Fruit fly (Drosophila melanogaster) whole organism, embryonic: Measurements from ENCODE around the gene CG7806.

Experiments used
- CG10366 ChIP-seq: fragments of 200-800 bp; sonication (Bioruptor generic); IDR thresholded peaks from 2 replicates; pipeline ENCODE4 v1.3.6; 2022; ENCODE audit warnings: missing biosample characterization, missing genetic modification characterization
- CG10959 ChIP-seq: fragments of 200-800 bp; sonication (Bioruptor generic); IDR thresholded peaks from 2 replicates; pipeline ENCODE4 v1.3.6; 2022; ENCODE audit warnings: missing biosample characterization, missing genetic modification characterization
- CG10979 ChIP-seq: fragments of 200-800 bp; sonication (Bioruptor generic); optimal IDR thresholded peaks from 2 replicates; lab custom pipeline; 2018; ENCODE audit warnings: missing biosample characterization, mild to moderate bottlenecking, missing genetic modification characterization, moderate library complexity
- CG11560 ChIP-seq: fragments of 200-800 bp; sonication (Bioruptor generic); IDR thresholded peaks from 3 replicates; pipeline ENCODE4 v1.3.6; 2022; ENCODE audit warnings: missing biosample characterization, missing genetic modification characterization
- CG12155 ChIP-seq: fragments of 200-800 bp; sonication (Bioruptor generic); optimal IDR thresholded peaks from 3 replicates; lab custom pipeline; 2016; ENCODE audit warnings: missing biosample characterization, missing genetic modification characterization
- CG12744 ChIP-seq: fragments of 200-800 bp; sonication (Bioruptor generic); optimal IDR thresholded peaks from 2 replicates; lab custom pipeline; 2016; ENCODE audit warnings: missing biosample characterization, missing genetic modification characterization
- CG14050 ChIP-seq: fragments of 200-800 bp; sonication (Bioruptor generic); IDR thresholded peaks from 3 replicates; pipeline ENCODE4 v1.3.6; 2022; ENCODE audit warnings: missing biosample characterization, missing genetic modification characterization
- CG1529 ChIP-seq: fragments of 200-800 bp; sonication (Bioruptor generic); optimal IDR thresholded peaks from 3 replicates; lab custom pipeline; 2018; ENCODE audit warnings: missing biosample characterization, missing genetic modification characterization
- CG18476 ChIP-seq: fragments of 200-800 bp; sonication (Bioruptor generic); optimal IDR thresholded peaks from 2 replicates; lab custom pipeline; 2016; ENCODE audit warnings: missing biosample characterization, mild to moderate bottlenecking, missing genetic modification characterization
- CG18619 ChIP-seq: fragments of 200-800 bp; sonication (Bioruptor generic); optimal IDR thresholded peaks from 3 replicates; lab custom pipeline; 2017; ENCODE audit warnings: missing biosample characterization, mild to moderate bottlenecking, missing genetic modification characterization
- CG2199 ChIP-seq: fragments of 200-800 bp; sonication (Bioruptor generic); IDR thresholded peaks from 3 replicates; pipeline ENCODE4 v1.3.6; 2022; ENCODE audit warnings: missing biosample characterization, missing genetic modification characterization
- CG2889 ChIP-seq: fragments of 200-800 bp; sonication (Bioruptor generic); IDR thresholded peaks from 3 replicates; pipeline ENCODE4 v1.3.6; 2022; ENCODE audit warnings: missing biosample characterization, missing genetic modification characterization
- CG4424 ChIP-seq: fragments of 200-800 bp; sonication (Bioruptor generic); optimal IDR thresholded peaks from 3 replicates; lab custom pipeline; 2016; ENCODE audit warnings: missing biosample characterization, missing genetic modification characterization
- CG4820 ChIP-seq: fragments of 200-800 bp; sonication (Bioruptor generic); optimal IDR thresholded peaks from 3 replicates; lab custom pipeline; 2016; ENCODE audit warnings: missing biosample characterization, missing genetic modification characterization
- CG5180 ChIP-seq: fragments of 200-800 bp; sonication (Bioruptor generic); optimal IDR thresholded peaks from 3 replicates; lab custom pipeline; 2017; ENCODE audit warnings: missing biosample characterization, missing genetic modification characterization, mild to moderate bottlenecking, moderate library complexity, missing genetic modification reagents
- CG6654 ChIP-seq: fragments of 200-800 bp; sonication (Bioruptor generic); optimal IDR thresholded peaks from 2 replicates; lab custom pipeline; 2017; ENCODE audit warnings: missing biosample characterization, mild to moderate bottlenecking, missing genetic modification characterization
- CG6683 ChIP-seq: fragments of 200-800 bp; sonication (Bioruptor generic); optimal IDR thresholded peaks from 2 replicates; lab custom pipeline; 2017; ENCODE audit warnings: missing biosample characterization, mild to moderate bottlenecking, missing genetic modification characterization, missing genetic modification reagents
- CG6765 ChIP-seq: fragments of 200-800 bp; sonication (Bioruptor generic); optimal IDR thresholded peaks from 3 replicates; lab custom pipeline; 2017; ENCODE audit warnings: missing biosample characterization, mild to moderate bottlenecking, missing genetic modification characterization
- CG6791 ChIP-seq: fragments of 200-800 bp; sonication (Bioruptor generic); IDR thresholded peaks from 3 replicates; pipeline ENCODE4 v1.3.6; 2022; ENCODE audit warnings: missing biosample characterization, missing genetic modification characterization; ENCODE audit not compliant: partially characterized antibody
- CG7372 ChIP-seq: fragments of 200-800 bp; sonication (Bioruptor generic); IDR thresholded peaks from 2 replicates; pipeline ENCODE4 v1.3.6; 2022; ENCODE audit warnings: missing biosample characterization, missing genetic modification characterization
- CG8089 ChIP-seq: fragments of 200-800 bp; sonication (Bioruptor generic); optimal IDR thresholded peaks from 3 replicates; lab custom pipeline; 2016; ENCODE audit warnings: missing biosample characterization, missing genetic modification characterization
- CG9876 ChIP-seq: fragments of 200-800 bp; sonication (Bioruptor generic); optimal IDR thresholded peaks from 2 replicates; lab custom pipeline; 2016; ENCODE audit warnings: missing biosample characterization, missing genetic modification characterization
- CHES-1-like ChIP-seq: fragments of 200-800 bp; sonication (Bioruptor generic); optimal IDR thresholded peaks from 2 replicates; lab custom pipeline; 2016; ENCODE audit warnings: missing biosample characterization, missing genetic modification characterization
- Chrac-16 ChIP-seq: fragments of 200-800 bp; sonication (Bioruptor generic); optimal IDR thresholded peaks from 3 replicates; lab custom pipeline; 2016; ENCODE audit warnings: missing biosample characterization, missing genetic modification characterization
- Dp ChIP-seq: fragments of 200-800 bp; sonication (Bioruptor generic); optimal IDR thresholded peaks from 2 replicates; lab custom pipeline; 2018; ENCODE audit warnings: missing biosample characterization, mild to moderate bottlenecking, missing genetic modification characterization, moderate library complexity
- Ets97D ChIP-seq: fragments of 200-800 bp; sonication (Bioruptor generic); optimal IDR thresholded peaks from 3 replicates; lab custom pipeline; 2016; ENCODE audit warnings: missing biosample characterization, missing genetic modification characterization
- Fer2 ChIP-seq: fragments of 200-800 bp; sonication (Bioruptor generic); optimal IDR thresholded peaks from 2 replicates; lab custom pipeline; 2018; ENCODE audit warnings: missing biosample characterization, mild to moderate bottlenecking, missing genetic modification characterization, moderate library complexity
- GATAe ChIP-seq: fragments of 200-800 bp; sonication (Bioruptor generic); conservative IDR thresholded peaks from 2 replicates; pipeline ENCODE4 v1.3.6; 2022; ENCODE audit warnings: missing biosample characterization, missing genetic modification characterization
- HmgD ChIP-seq: fragments of 200-800 bp; sonication (Bioruptor generic); optimal IDR thresholded peaks from 3 replicates; lab custom pipeline; 2016; ENCODE audit warnings: missing biosample characterization, missing genetic modification characterization
- Hr3 ChIP-seq: fragments of 200-800 bp; sonication (Bioruptor generic); optimal IDR thresholded peaks from 3 replicates; lab custom pipeline; 2016; ENCODE audit warnings: missing biosample characterization, missing genetic modification characterization
- Lhr ChIP-seq: fragments of 200-800 bp; sonication (Bioruptor generic); optimal IDR thresholded peaks from 3 replicates; lab custom pipeline; 2017; ENCODE audit warnings: mild to moderate bottlenecking, missing biosample characterization, missing genetic modification reagents, missing genetic modification characterization
- MTF-1 ChIP-seq: fragments of 200-800 bp; sonication (Bioruptor generic); optimal IDR thresholded peaks from 2 replicates; lab custom pipeline; 2018; ENCODE audit warnings: missing biosample characterization, mild to moderate bottlenecking, missing genetic modification characterization, borderline replicate concordance
- Nf-YB ChIP-seq: fragments of 200-800 bp; sonication (Bioruptor generic); optimal IDR thresholded peaks from 3 replicates; lab custom pipeline; 2019; ENCODE audit warnings: missing biosample characterization, mild to moderate bottlenecking, missing genetic modification characterization, moderate library complexity
- PHDP ChIP-seq: fragments of 200-800 bp; sonication (Bioruptor generic); optimal IDR thresholded peaks from 3 replicates; lab custom pipeline; 2018; ENCODE audit warnings: missing biosample characterization, mild to moderate bottlenecking, missing genetic modification characterization, moderate library complexity
- aop ChIP-seq: fragments of 200-800 bp; sonication (Bioruptor generic); IDR thresholded peaks from 2 replicates; pipeline ENCODE4 v1.3.6; 2022; ENCODE audit warnings: missing biosample characterization, missing genetic modification characterization
- ase ChIP-seq: fragments of 200-800 bp; sonication (Bioruptor generic); IDR thresholded peaks from 3 replicates; pipeline ENCODE4 v1.3.6; 2022; ENCODE audit warnings: missing biosample characterization, missing genetic modification characterization
- az2 ChIP-seq: fragments of 200-800 bp; sonication (Bioruptor generic); optimal IDR thresholded peaks from 3 replicates; lab custom pipeline; 2016; ENCODE audit warnings: missing biosample characterization, missing genetic modification characterization
- bbx ChIP-seq: fragments of 200-800 bp; sonication (Bioruptor generic); IDR thresholded peaks from 2 replicates; pipeline ENCODE4 v1.3.6; 2022; ENCODE audit warnings: missing biosample characterization, missing genetic modification characterization; ENCODE audit not compliant: partially characterized antibody
- bigmax ChIP-seq: fragments of 200-800 bp; sonication (Bioruptor generic); optimal IDR thresholded peaks from 2 replicates; lab custom pipeline; 2018; ENCODE audit warnings: missing biosample characterization, mild to moderate bottlenecking, missing genetic modification characterization
- croc ChIP-seq: fragments of 200-800 bp; sonication (Bioruptor generic); conservative IDR thresholded peaks from 3 replicates; pipeline ENCODE4 v1.3.6; 2022; ENCODE audit warnings: missing biosample characterization, missing genetic modification characterization
- fd3F ChIP-seq: fragments of 200-800 bp; sonication (Bioruptor generic); optimal IDR thresholded peaks from 2 replicates; lab custom pipeline; 2018; ENCODE audit warnings: missing biosample characterization, mild to moderate bottlenecking, missing genetic modification characterization, moderate library complexity
- insv ChIP-seq, 2 experiments: fragments of 200-800 bp; sonication (Bioruptor generic); optimal IDR thresholded peaks; 3 replicates each; lab custom pipeline; 2016 to 2018; ENCODE audit warnings: missing biosample characterization in 2 of 2, missing genetic modification characterization in 2 of 2
- nerfin-2 ChIP-seq: fragments of 200-800 bp; sonication (Bioruptor generic); IDR thresholded peaks from 2 replicates; pipeline ENCODE4 v1.3.6; 2022; ENCODE audit warnings: missing biosample characterization, missing genetic modification characterization; ENCODE audit not compliant: partially characterized antibody
- odd ChIP-seq: fragments of 200-800 bp; sonication (Bioruptor generic); optimal IDR thresholded peaks from 2 replicates; lab custom pipeline; 2017; ENCODE audit warnings: missing biosample characterization, mild to moderate bottlenecking, missing genetic modification characterization
- psq ChIP-seq: fragments of 200-800 bp; sonication (Bioruptor generic); optimal IDR thresholded peaks from 2 replicates; lab custom pipeline; 2017; ENCODE audit warnings: missing biosample characterization, missing genetic modification characterization
- ro ChIP-seq: fragments of 200-800 bp; sonication (Bioruptor generic); IDR thresholded peaks from 2 replicates; pipeline ENCODE4 v1.3.6; 2022; ENCODE audit warnings: missing biosample characterization, missing genetic modification characterization
- sim ChIP-seq: fragments of 200-800 bp; sonication (Bioruptor generic); IDR thresholded peaks from 2 replicates; pipeline ENCODE4 v1.3.6; 2022; ENCODE audit warnings: missing biosample characterization, missing genetic modification characterization
- sisA ChIP-seq: fragments of 200-800 bp; sonication (Bioruptor generic); IDR thresholded peaks from 2 replicates; pipeline ENCODE4 v1.3.6; 2022; ENCODE audit warnings: missing biosample characterization, missing genetic modification characterization
- slou ChIP-seq: fragments of 200-800 bp; sonication (Bioruptor generic); optimal IDR thresholded peaks from 3 replicates; lab custom pipeline; 2016; ENCODE audit warnings: missing biosample characterization, missing genetic modification characterization
- wdn ChIP-seq: fragments of 200-800 bp; sonication (Bioruptor generic); IDR thresholded peaks from 2 replicates; pipeline ENCODE4 v1.3.6; 2022; ENCODE audit warnings: missing biosample characterization, missing genetic modification characterization
- zf30C ChIP-seq: fragments of 200-800 bp; sonication (Bioruptor generic); optimal IDR thresholded peaks from 3 replicates; lab custom pipeline; 2018; ENCODE audit warnings: missing biosample characterization, mild to moderate bottlenecking, missing genetic modification characterization

Gene CG7806

DNA sequence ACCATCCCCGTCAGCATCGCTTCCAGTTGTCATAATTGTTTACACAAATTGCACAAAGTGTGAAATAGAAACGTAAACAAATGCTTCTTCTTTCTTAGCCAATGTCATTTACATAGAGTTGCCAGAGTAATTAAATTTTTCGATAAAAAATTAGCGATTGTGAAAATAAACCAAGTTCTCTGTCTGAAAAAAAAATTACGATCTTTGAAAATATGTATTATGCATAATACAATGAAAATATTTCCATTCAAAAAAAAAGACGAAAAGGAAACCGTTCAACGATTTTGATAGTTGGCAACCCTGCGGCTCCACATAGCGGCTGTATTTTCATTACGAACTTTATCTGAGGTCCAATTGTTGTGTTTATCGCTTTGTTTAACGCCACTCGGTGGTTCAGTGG is at the start of gene CG7806, which contains the start of gene CG7810:
TSS of gene CG7806 (plus strand) at position 309 of the 400 bp plus-strand sequence.
TSS of gene CG7810 (minus strand) at position 105 of the 400 bp plus-strand sequence.
- TF ChIP-seq CHES-1-like (GFP tag; lab: Kevin White, UChicago): peak; percentile 94
- TF ChIP-seq ro (GFP tag; lab: Robert Waterston, UW): peak; percentile 30; the same call in 1 of the 2 replicates
- peak; percentile 93 for TF ChIP-seq az2 (GFP tag; lab: Kevin White, UChicago)
- TF ChIP-seq CG2889 (GFP tag; lab: Robert Waterston, UW): peak; percentile 85
- peak; percentile 88 for TF ChIP-seq sim
- TF ChIP-seq CG6683 (GFP tag; lab: Kevin White, UChicago): peak; percentile 63
- peak; percentile 28 for TF ChIP-seq HmgD (GFP tag; lab: Kevin White, UChicago)
- TF ChIP-seq zf30C (GFP tag; lab: Kevin White, UChicago): peak; percentile 7
- TF ChIP-seq CG4424 (GFP tag; lab: Kevin White, UChicago): peak; percentile 78
- TF ChIP-seq Nf-YB (GFP tag; lab: Kevin White, UChicago): peak; percentile 80
- peak; percentile 86 for TF ChIP-seq wdn
- peak in 1 of 2 experiments; percentile 70 for TF ChIP-seq insv (GFP tag; optimal IDR thresholded peaks at IDR 0.05; lab: Kevin White, UChicago)
- TF ChIP-seq CG14050: peak; percentile 88
- peak; percentile 82 for TF ChIP-seq CG4820 (GFP tag; lab: Kevin White, UChicago)
- TF ChIP-seq CG6654: peak; percentile 60
- TF ChIP-seq CG10366: peak; percentile 93
- peak; percentile 82 for TF ChIP-seq Ets97D (GFP tag; lab: Kevin White, UChicago)
- peak; percentile 88 for TF ChIP-seq fd3F (GFP tag; lab: Kevin White, UChicago)
- TF ChIP-seq CG10979 (tag; lab: Kevin White, UChicago): peak; percentile 88
- no peak for TF ChIP-seq odd (GFP tag; lab: Kevin White, UChicago)
- TF ChIP-seq Dp (GFP tag; lab: Kevin White, UChicago): peak; percentile 36
- peak; percentile 80 for TF ChIP-seq ase (GFP tag; lab: Robert Waterston, UW)
- peak; percentile 83 for TF ChIP-seq CG12155 (GFP tag; lab: Kevin White, UChicago)
- peak; percentile 82 for TF ChIP-seq CG10959
- peak; percentile 53 for TF ChIP-seq MTF-1 (GFP tag; lab: Kevin White, UChicago)
- TF ChIP-seq CG1529: peak; percentile 86
- peak; percentile 43; the same call in 1 of the 2 replicates for TF ChIP-seq GATAe (GFP tag; lab: Robert Waterston, UW)
- no peak for TF ChIP-seq nerfin-2 (GFP tag; lab: Robert Waterston, UW)
- peak; percentile 52 for TF ChIP-seq slou (GFP tag; lab: Kevin White, UChicago)
- no peak for TF ChIP-seq bbx (GFP tag; lab: Robert Waterston, UW)
- TF ChIP-seq CG6791 (GFP tag; lab: Robert Waterston, UW): 0 out of 3 replicates have a peak, but pooled peaks have one; percentile 5
- TF ChIP-seq bigmax (GFP tag; lab: Kevin White, UChicago): peak; percentile 12
- TF ChIP-seq CG18476 (GFP tag; lab: Kevin White, UChicago): peak; percentile 82
- peak; percentile 72 for TF ChIP-seq Fer2 (tag; lab: Kevin White, UChicago)
- 0 out of 2 replicates have a peak, but pooled peaks have one; percentile 29 for TF ChIP-seq aop (GFP tag; lab: Robert Waterston, UW)
- peak; percentile 66 for TF ChIP-seq CG5180 (GFP tag; lab: Kevin White, UChicago)
- TF ChIP-seq sisA: peak; percentile 84
- TF ChIP-seq CG8089: peak; percentile 87
- TF ChIP-seq CG2199 (GFP tag; lab: Robert Waterston, UW): peak; percentile 72; the same call in 1 of the 3 replicates
- TF ChIP-seq Lhr (GFP tag; lab: Kevin White, UChicago): peak; percentile 77
- peak; percentile 89 for TF ChIP-seq Chrac-16
- peak; percentile 82 for TF ChIP-seq CG6765 (GFP tag; lab: Kevin White, UChicago)
- TF ChIP-seq CG7372 (GFP tag; lab: Robert Waterston, UW): peak; percentile 81
- TF ChIP-seq CG12744 (GFP tag; lab: Kevin White, UChicago): peak; percentile 89
- peak; percentile 61 for TF ChIP-seq psq (GFP tag; lab: Kevin White, UChicago)
- peak; percentile 75 for TF ChIP-seq croc (GFP tag; lab: Robert Waterston, UW)
- TF ChIP-seq CG9876 (GFP tag; lab: Kevin White, UChicago): peak; percentile 46
- TF ChIP-seq CG18619 (GFP tag; lab: Kevin White, UChicago): peak; percentile 84
- TF ChIP-seq CG11560: peak; percentile 82
- peak; percentile 87 for TF ChIP-seq Hr3 (GFP tag; lab: Kevin White, UChicago)
- TF ChIP-seq PHDP (tag; lab: Kevin White, UChicago): peak; percentile 95
